Fruit fly (Drosophila melanogaster): Measurements from ENCODE around the gene CG11693.

CG11693 gene

DNA sequence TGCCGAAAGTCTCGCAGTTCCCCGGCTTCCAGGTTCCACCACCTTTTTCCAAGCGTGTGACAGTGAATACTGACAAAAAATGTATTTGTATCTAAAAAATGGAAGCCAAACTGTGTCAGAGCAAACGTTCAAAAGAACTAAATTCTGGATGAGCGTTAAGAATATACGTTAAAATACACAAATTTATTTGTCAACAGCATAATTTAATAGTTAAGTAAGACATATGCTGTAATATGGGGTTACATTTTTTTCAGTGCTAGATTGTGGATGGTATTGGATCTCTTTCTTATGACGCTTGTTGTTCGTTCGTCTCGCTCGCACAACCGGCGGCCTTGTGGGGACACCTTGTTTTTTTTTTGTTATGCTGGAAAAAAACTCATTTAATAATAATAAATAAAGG lies 45.0 kb upstream of the CG11693 start (continued):
- TF ChIP-seq Dref (GFP tag; IDR thresholded peaks at IDR 0.05) (0 out of 2 replicates have a peak, but pooled peaks have one; percentile 33), vnd (GFP tag; IDR thresholded peaks at IDR 0.05; ENCODE audit: partially characterized antibody) (no peak), NC2α (GFP tag; optimal IDR thresholded peaks at IDR 0.05) (peak; percentile 84), C15 (GFP tag; IDR thresholded peaks at IDR 0.05) (peak; percentile 92), zen (tag; optimal IDR thresholded peaks at IDR 0.05) (peak; percentile 86), fd96Cb (tag; optimal IDR thresholded peaks at IDR 0.05) (peak; percentile 90), cg (GFP tag; optimal IDR thresholded peaks at IDR 0.05) (no peak), Ets65A (GFP tag) (peak; percentile 100), Dfd (GFP tag; optimal IDR thresholded peaks at IDR 0.05) (peak in 1 of 2 experiments; percentile 60), usp (GFP tag; optimal IDR thresholded peaks at IDR 0.05) (no peak), jumu (GFP tag; optimal IDR thresholded peaks at IDR 0.05) (peak; percentile 94), ab (GFP tag; optimal IDR thresholded peaks at IDR 0.05) (peak; percentile 73), Bdp1 (GFP tag; optimal IDR thresholded peaks at IDR 0.05) (peak; percentile 90), chn (GFP tag; optimal IDR thresholded peaks at IDR 0.05) (peak; percentile 95), CG14014 (GFP tag; IDR thresholded peaks at IDR 0.05) (peak; percentile 96), amos (GFP tag; IDR thresholded peaks at IDR 0.05; ENCODE audit: partially characterized antibody) (no peak), CG4707 (GFP tag; optimal IDR thresholded peaks at IDR 0.05) (peak; percentile 79), CG15073 (GFP tag; optimal IDR thresholded peaks at IDR 0.05) (peak; percentile 53), trem (tag; optimal IDR thresholded peaks at IDR 0.05) (peak; percentile 83), E2f1 (GFP tag; IDR thresholded peaks at IDR 0.05) (peak; percentile 93), dmrt11E (tag; optimal IDR thresholded peaks at IDR 0.05) (peak; percentile 57), az2 (GFP tag; optimal IDR thresholded peaks at IDR 0.05) (peak; percentile 95), CG18599 (GFP tag; optimal IDR thresholded peaks at IDR 0.05) (peak; percentile 98), onecut (GFP tag; IDR thresholded peaks at IDR 0.05) (peak; percentile 73), CG15601 (tag; optimal IDR thresholded peaks at IDR 0.05) (peak; percentile 69), CG2875 (GFP tag; optimal IDR thresholded peaks at IDR 0.05) (peak; percentile 87), CG8388 (GFP tag; optimal IDR thresholded peaks at IDR 0.05) (peak; percentile 92), CG15696 (tag; optimal IDR thresholded peaks at IDR 0.05) (peak; percentile 56), shn (GFP tag; optimal IDR thresholded peaks at IDR 0.05) (peak; percentile 96), tna (GFP tag; IDR thresholded peaks at IDR 0.05; ENCODE audit: partially characterized antibody) (no peak), CG16863 (GFP tag; optimal IDR thresholded peaks at IDR 0.05) (peak; percentile 90), kni (GFP tag; optimal IDR thresholded peaks at IDR 0.05) (no peak), Abd-B (GFP tag; optimal IDR thresholded peaks at IDR 0.05) (peak; percentile 86), CG42726 (GFP tag; IDR thresholded peaks at IDR 0.05; ENCODE audit: partially characterized antibody) (no peak), CG3281 (GFP tag; optimal IDR thresholded peaks at IDR 0.05) (peak; percentile 96), phol (tag; optimal IDR thresholded peaks at IDR 0.05) (peak; percentile 91), sna (GFP tag; IDR thresholded peaks at IDR 0.05; ENCODE audit: partially characterized antibody) (no peak), CG16815 (GFP tag; optimal IDR thresholded peaks at IDR 0.05) (peak; percentile 79), CG10274 (GFP tag; optimal IDR thresholded peaks at IDR 0.05) (peak; percentile 77), H15 (GFP tag; IDR thresholded peaks at IDR 0.05) (peak; percentile 90), klu (GFP tag; IDR thresholded peaks at IDR 0.05) (peak; percentile 92), danr (GFP tag; IDR thresholded peaks at IDR 0.05) (peak; percentile 81), ind (GFP tag; optimal IDR thresholded peaks at IDR 0.05) (peak; percentile 95), CG12155 (GFP tag; optimal IDR thresholded peaks at IDR 0.05) (peak; percentile 95), fd3F (GFP tag; optimal IDR thresholded peaks at IDR 0.05) (peak; percentile 93), Atf6 (GFP tag; IDR thresholded peaks at IDR 0.05) (peak; percentile 97), Dll (GFP tag; IDR thresholded peaks at IDR 0.05; ENCODE audit: partially characterized antibody) (no peak), slbo (GFP tag; IDR thresholded peaks at IDR 0.05) (peak; percentile 98), CG9817 (tag; optimal IDR thresholded peaks at IDR 0.05) (peak; percentile 96), YL-1 (GFP tag; optimal IDR thresholded peaks at IDR 0.05) (peak; percentile 79)

Data from whole organism, embryonic.